Fruit fly (Drosophila melanogaster) whole organism, larva: ENCODE measurements around the gene Abp1.

Source experiments
- noc ChIP-seq: fragments of 200-800 bp; sonication (Bioruptor generic); optimal IDR thresholded peaks from 3 replicates; lab custom pipeline; 2019; ENCODE audit warnings: missing biosample characterization, mild to moderate bottlenecking, missing genetic modification characterization, moderate library complexity

The Abp1 gene

DNA sequence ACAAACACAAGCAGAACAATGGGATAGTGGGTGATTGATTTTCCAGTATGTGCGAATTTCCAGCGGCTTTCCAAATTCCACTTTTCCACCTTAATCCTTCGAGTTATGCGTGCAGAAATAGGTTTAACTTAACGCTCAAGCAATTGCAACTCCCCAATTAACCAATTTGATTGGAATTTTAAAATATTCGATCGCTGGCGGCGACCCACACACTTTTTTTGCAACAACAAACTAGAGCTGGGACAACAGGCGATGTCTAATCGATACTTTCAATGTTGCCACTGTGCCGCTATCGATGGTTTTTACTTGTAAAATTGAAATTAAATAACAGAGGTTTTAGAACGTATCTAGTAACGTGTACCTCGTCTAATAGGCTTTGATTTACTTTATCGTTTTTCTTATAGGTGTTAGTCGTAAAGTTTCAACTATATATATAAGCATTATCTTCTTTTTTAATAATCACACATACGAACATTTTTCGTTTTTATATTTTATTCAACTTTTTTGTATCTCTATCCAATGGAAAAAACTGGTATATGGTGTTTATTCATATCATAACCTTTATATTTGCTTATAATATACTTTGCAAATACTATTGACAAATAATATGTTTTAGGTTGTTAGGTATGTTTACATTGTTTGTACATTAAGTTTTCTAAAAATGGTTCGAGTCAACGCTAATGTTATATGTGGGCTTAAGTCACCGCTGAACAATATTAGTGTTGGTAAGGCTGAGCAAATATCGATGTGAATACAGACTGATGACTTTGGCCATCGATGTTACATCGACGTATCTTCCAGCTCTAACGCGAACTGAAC lies at the start of gene Abp1, which contains the start of gene Tgi:
Abp1 (minus strand) TSS at position 240 of the 819 bp plus-strand sequence.
Tgi (plus strand) TSS at position 757 of the 819 bp plus-strand sequence.
- no peak for TF ChIP-seq noc

- no peak for TF ChIP-seq noc
Observed at dm6 chr3L:13519555-13520284, 33.6 kb upstream of the Abp1 start, which contains the start of gene CG10710. TSS of gene CG10710 (minus strand) at chr3L:13519605.

dm6 chr3L:13513112-13513538 lies 27.0 kb upstream of the Abp1 start, which contains the start of the genes Vps36 and Liprin-beta:
TSS of gene Vps36 (minus strand) at chr3L:13513112.
TSS of gene Liprin-beta (plus strand) at chr3L:13513254.
- no peak for TF ChIP-seq noc

dm6 chr3L:13503631-13504030 lies 17.6 kb upstream of the Abp1 start:
- no peak for TF ChIP-seq noc

dm6 chr3L:13502484-13503109 lies 16.5 kb upstream of the Abp1 start, which contains the start of gene Spt20:
TSS of gene Spt20 (plus strand) at chr3L:13502707.
- TF ChIP-seq noc: no peak

- TF ChIP-seq noc: no peak
Observed at dm6 chr3L:13499932-13500719, 14.0 kb upstream of the Abp1 start.

DNA sequence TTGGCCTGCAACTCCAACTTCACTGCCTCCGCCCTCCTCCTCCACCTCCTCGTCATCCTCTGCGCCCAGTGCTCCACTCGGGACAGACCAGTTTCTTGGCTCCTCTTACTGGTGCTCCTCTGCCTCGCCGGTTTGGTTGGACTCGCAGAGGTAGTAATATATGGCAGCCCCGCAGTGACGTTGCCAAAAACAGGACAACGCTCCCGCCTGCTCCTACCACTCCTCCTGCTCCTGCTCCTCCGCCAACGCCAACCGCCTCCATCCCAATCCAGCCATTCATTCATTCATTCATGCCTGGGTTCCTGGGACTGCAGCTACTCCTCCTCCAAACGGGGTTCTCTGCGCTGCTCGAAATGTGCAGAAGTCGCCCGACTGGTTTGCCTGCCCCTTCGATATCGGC lies 13.5 kb upstream of the Abp1 start:
- TF ChIP-seq noc: no peak

DNA sequence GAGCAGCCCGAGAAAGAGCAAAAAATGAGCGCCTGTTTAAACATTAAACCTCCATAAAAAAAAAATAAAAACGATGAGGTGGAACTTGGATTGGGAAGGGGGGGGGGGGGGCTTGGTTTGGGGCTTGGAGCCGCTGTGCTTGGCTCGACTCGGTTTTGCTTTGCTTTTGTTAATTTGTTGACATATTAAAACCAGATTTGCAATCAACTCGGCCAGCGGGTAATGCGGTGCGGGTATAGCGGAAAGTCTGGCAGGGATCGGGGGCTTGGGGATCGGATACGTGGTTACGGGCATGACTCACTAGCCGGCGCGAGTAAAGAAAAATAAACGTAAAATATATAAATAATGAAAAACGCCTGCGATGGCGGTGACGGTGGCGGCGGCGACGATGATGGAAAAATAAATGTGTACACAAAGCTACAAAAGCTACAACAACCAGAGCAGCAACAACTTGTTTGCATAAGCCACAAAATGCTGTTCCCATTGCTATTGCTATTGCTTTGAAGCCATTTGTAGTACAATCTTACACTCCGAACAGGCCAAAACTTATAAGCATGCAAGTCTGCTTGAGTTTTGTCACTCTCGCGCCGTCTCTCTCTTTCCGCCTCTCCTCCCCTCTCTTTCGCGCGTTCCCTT lies 11.8 kb upstream of the Abp1 start:
- no peak for TF ChIP-seq noc

dm6 chr3L:13495065-13495464 lies 9.0 kb upstream of the Abp1 start:
- no peak for TF ChIP-seq noc

DNA sequence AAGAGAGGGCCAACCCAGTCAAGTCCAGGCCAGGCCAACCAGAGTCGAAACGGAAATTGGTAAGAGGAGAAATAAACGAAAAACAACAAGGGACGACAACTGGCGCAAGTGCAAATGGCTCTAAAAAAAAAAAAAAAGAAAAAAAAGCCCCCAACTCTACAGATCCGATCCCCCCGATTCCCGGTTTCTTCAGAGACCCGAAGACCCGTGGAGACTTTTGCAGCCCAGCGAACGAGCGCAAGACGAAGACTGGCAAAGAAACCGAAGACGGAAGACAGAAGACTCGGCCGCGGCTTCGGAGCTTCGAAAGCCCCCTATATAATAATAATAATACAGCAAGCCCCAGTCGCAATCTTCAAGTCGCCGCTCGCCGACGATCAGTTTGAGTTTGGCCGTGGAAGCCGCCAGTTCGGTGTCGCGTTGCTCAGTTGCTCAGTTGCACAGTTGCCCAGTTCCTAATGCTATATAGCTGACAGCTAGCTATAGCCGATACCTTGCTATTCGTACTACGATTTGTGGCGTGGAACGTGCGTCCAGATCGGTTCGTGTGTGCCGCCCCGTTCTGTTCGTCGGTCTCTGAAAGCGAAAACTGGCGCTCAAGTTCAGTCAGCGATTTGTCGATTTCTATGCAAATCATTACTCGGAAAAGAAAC lies 8.4 kb upstream of the Abp1 start:
- TF ChIP-seq noc: no peak

dm6 chr3L:13490689-13491348 lies 4.7 kb upstream of the Abp1 start:
- no peak for TF ChIP-seq noc

DNA sequence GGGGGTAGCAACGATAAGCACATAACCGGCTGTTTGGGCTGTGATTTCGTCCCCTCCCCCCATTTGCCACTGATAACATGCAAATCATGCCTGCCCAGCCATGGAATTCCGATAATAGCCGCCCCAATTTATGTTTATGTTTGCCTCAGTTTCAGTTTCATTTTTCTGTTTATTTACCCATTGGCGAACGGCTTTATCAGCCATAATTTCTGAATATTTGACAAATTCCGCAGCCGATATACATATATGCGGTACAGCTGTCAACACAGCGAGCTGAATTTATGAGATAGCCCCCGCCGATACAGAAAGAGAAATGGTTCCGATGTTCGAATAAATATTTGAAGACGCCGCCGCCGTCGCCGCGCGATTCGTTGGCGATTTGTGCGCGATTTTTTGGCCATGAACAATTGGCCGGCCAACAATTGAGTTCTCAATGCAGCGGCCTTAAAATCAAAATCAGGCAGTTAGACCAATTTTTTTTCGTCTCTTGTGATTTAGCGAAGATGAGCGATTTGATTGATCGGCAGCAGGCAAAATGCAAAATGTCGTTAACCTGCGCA lies 3.2 kb upstream of the Abp1 start:
- TF ChIP-seq noc: peak; percentile 34

DNA sequence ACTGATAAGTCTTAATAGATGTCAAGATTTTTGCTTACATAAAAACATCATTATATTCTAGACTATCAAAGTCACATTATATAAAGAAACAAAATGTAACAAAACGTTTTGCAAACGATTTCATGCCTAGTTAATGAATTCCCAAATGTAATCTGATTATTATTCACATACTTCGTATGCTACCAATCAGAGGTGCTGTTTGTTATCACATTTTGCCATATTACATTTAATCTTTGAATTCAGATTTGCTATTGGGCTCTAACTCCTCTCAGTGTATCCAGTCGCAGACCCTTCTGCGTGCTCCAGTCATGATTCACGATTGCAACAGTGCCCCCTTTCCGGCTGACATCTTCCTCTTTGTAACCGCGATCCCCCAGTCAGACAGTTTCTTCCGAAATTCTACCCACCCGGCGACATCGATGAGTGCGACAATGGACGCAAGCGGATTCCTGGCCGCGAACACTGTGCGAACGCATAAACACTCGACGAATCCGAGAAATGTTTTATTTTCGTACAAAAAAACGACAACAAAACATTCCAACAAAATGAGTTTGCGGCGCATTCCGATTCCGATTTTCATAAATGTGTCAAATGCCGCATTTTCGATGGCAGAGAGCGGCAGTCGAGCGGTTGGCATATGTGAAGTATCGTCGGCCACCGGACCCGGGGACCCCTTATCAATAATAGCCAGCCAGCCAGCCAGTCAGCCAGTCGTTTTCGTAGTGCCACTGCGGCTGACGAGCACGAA lies 2.2 kb upstream of the Abp1 start:
- no peak for TF ChIP-seq noc
